Worm (Caenorhabditis elegans) whole organism, L2 larva: ENCODE measurements around the gene M163.21.

ENCODE experiments used
- C34F6.9 ChIP-seq: fragments of 150-350 bp; optimal IDR thresholded peaks from 2 replicates; lab custom pipeline; 2014; ENCODE audit warnings: missing biosample characterization, missing genetic modification characterization
- F13H6.1 ChIP-seq: sonication (generic microtip); optimal IDR thresholded peaks from 2 replicates; lab custom pipeline; 2016; ENCODE audit warnings: missing genetic modification characterization, missing compliant biosample characterization
- R02D3.7 ChIP-seq: fragments of 150-350 bp; optimal IDR thresholded peaks from 2 replicates; lab custom pipeline; 2014; ENCODE audit warnings: missing biosample characterization, missing genetic modification characterization
- Y55F3AM.14 ChIP-seq: fragments of 200-800 bp; sonication (Bioruptor generic); optimal IDR thresholded peaks from 2 replicates; lab custom pipeline; 2018; ENCODE audit warnings: mild to moderate bottlenecking, missing genetic modification characterization, missing compliant biosample characterization
- ZK546.5 ChIP-seq: sonication (generic microtip); optimal IDR thresholded peaks from 2 replicates; lab custom pipeline; 2017; ENCODE audit warnings: missing biosample characterization, missing genetic modification characterization
- alr-1 ChIP-seq: fragments of 150-350 bp; optimal IDR thresholded peaks from 2 replicates; lab custom pipeline; 2014; ENCODE audit warnings: missing biosample characterization, missing genetic modification characterization
- aly-2 ChIP-seq: fragments of 150-350 bp; optimal IDR thresholded peaks from 2 replicates; lab custom pipeline; 2014; ENCODE audit warnings: missing biosample characterization, missing genetic modification characterization
- ama-1 ChIP-seq: fragments of 150-350 bp; optimal IDR thresholded peaks from 2 replicates; lab custom pipeline; 2018; ENCODE audit warnings: inconsistent platforms
- blmp-1 ChIP-seq: sonication (generic microtip); optimal IDR thresholded peaks from 2 replicates; lab custom pipeline; 2017; ENCODE audit warnings: missing genetic modification characterization, mild to moderate bottlenecking, missing compliant biosample characterization, antibody characterized with exemption, moderate library complexity; ENCODE audit not compliant: insufficient read depth
- ceh-16 ChIP-seq: fragments of 150-350 bp; optimal IDR thresholded peaks from 2 replicates; lab custom pipeline; 2014; ENCODE audit warnings: missing biosample characterization, missing genetic modification characterization
- ceh-82 ChIP-seq: fragments of 150-350 bp; optimal IDR thresholded peaks from 2 replicates; lab custom pipeline; 2014; ENCODE audit warnings: missing biosample characterization, missing genetic modification characterization
- crh-2 ChIP-seq: sonication (generic microtip); optimal IDR thresholded peaks from 2 replicates; lab custom pipeline; 2017; ENCODE audit warnings: missing biosample characterization, missing genetic modification characterization
- dmd-4 ChIP-seq: sonication (generic microtip); optimal IDR thresholded peaks from 2 replicates; lab custom pipeline; 2017; ENCODE audit warnings: missing biosample characterization, missing genetic modification characterization
- egl-27 ChIP-seq: sonication (generic microtip); optimal IDR thresholded peaks from 3 replicates; lab custom pipeline; 2017; ENCODE audit warnings: missing biosample characterization, missing genetic modification reagents, missing genetic modification characterization
- elt-1 ChIP-seq: fragments of 150-350 bp; optimal IDR thresholded peaks from 2 replicates; lab custom pipeline; 2014; ENCODE audit warnings: missing biosample characterization, missing genetic modification characterization
- elt-3 ChIP-seq: sonication (generic microtip); optimal IDR thresholded peaks from 2 replicates; lab custom pipeline; 2017; ENCODE audit warnings: missing biosample characterization, missing genetic modification characterization
- fos-1 ChIP-seq: fragments of 150-350 bp; optimal IDR thresholded peaks from 2 replicates; lab custom pipeline; 2014; ENCODE audit warnings: missing biosample characterization, missing genetic modification characterization
- gmeb-1 ChIP-seq: fragments of 150-350 bp; optimal IDR thresholded peaks from 2 replicates; lab custom pipeline; 2014; ENCODE audit warnings: missing biosample characterization, missing genetic modification characterization
- lin-11 ChIP-seq: fragments of 150-350 bp; sonication (generic microtip); optimal IDR thresholded peaks from 2 replicates; lab custom pipeline; 2014; ENCODE audit warnings: missing biosample characterization, missing genetic modification characterization, inconsistent platforms, mixed read lengths
- lin-13 ChIP-seq: fragments of 150-350 bp; optimal IDR thresholded peaks from 2 replicates; lab custom pipeline; 2014; ENCODE audit warnings: missing biosample characterization, missing genetic modification reagents, missing genetic modification characterization
- lin-39 ChIP-seq: fragments of 150-350 bp; optimal IDR thresholded peaks from 2 replicates; lab custom pipeline; 2014; ENCODE audit warnings: missing biosample characterization, missing genetic modification reagents, missing genetic modification characterization
- lsy-2 ChIP-seq, 2 experiments: fragments of 150-350 bp in 1 of 2; sonication (generic microtip) in 1 of 2; optimal IDR thresholded peaks; 2 replicates each; lab custom pipeline; 2014 to 2017; ENCODE audit warnings: missing biosample characterization in 2 of 2, missing genetic modification characterization in 2 of 2
- mab-5 ChIP-seq: fragments of 150-350 bp; optimal IDR thresholded peaks from 2 replicates; lab custom pipeline; 2014; ENCODE audit warnings: missing biosample characterization, missing genetic modification characterization
- mbf-1 ChIP-seq: sonication (generic microtip); optimal IDR thresholded peaks from 2 replicates; lab custom pipeline; 2017; ENCODE audit warnings: missing biosample characterization, missing genetic modification characterization
- mdl-1 ChIP-seq, 2 experiments: fragments of 150-350 bp in 1 of 2; sonication (generic microtip) in 1 of 2; optimal IDR thresholded peaks; 2 replicates each; lab custom pipeline; 2017; ENCODE audit warnings: missing biosample characterization in 2 of 2, missing genetic modification characterization in 2 of 2
- nhr-10 ChIP-seq: sonication (generic microtip); optimal IDR thresholded peaks from 2 replicates; lab custom pipeline; 2017; ENCODE audit warnings: missing biosample characterization, missing genetic modification characterization
- nhr-11 ChIP-seq: fragments of 150-350 bp; optimal IDR thresholded peaks from 2 replicates; lab custom pipeline; 2014; ENCODE audit warnings: missing biosample characterization, missing genetic modification characterization
- nhr-12 ChIP-seq: fragments of 150-350 bp; optimal IDR thresholded peaks from 2 replicates; lab custom pipeline; 2014; ENCODE audit warnings: missing biosample characterization, missing genetic modification characterization
- nhr-129 ChIP-seq: fragments of 150-350 bp; optimal IDR thresholded peaks from 2 replicates; lab custom pipeline; 2014; ENCODE audit warnings: missing biosample characterization, missing genetic modification characterization
- nhr-21 ChIP-seq: fragments of 150-350 bp; optimal IDR thresholded peaks from 2 replicates; lab custom pipeline; 2014; ENCODE audit warnings: missing biosample characterization, missing genetic modification characterization
- nhr-23 ChIP-seq: fragments of 150-350 bp; optimal IDR thresholded peaks from 2 replicates; lab custom pipeline; 2014; ENCODE audit warnings: missing biosample characterization, missing genetic modification reagents, missing genetic modification characterization
- nhr-237 ChIP-seq: fragments of 150-350 bp; optimal IDR thresholded peaks from 2 replicates; lab custom pipeline; 2014; ENCODE audit warnings: missing biosample characterization, missing genetic modification characterization
- nhr-25 ChIP-seq: fragments of 150-350 bp; sonication (generic microtip); optimal IDR thresholded peaks from 3 replicates; lab custom pipeline; 2014; ENCODE audit warnings: missing biosample characterization, missing genetic modification characterization
- nhr-6 ChIP-seq: fragments of 150-350 bp; optimal IDR thresholded peaks from 2 replicates; lab custom pipeline; 2014; ENCODE audit warnings: missing biosample characterization, missing genetic modification characterization
- nhr-77 ChIP-seq: fragments of 150-350 bp; optimal IDR thresholded peaks from 2 replicates; lab custom pipeline; 2014; ENCODE audit warnings: missing biosample characterization, missing genetic modification characterization
- peb-1 ChIP-seq: fragments of 150-350 bp; optimal IDR thresholded peaks from 2 replicates; lab custom pipeline; 2014; ENCODE audit warnings: missing biosample characterization, missing genetic modification characterization
- sem-4 ChIP-seq: fragments of 150-350 bp; optimal IDR thresholded peaks from 2 replicates; lab custom pipeline; 2014; ENCODE audit warnings: missing biosample characterization, missing genetic modification reagents, missing genetic modification characterization
- skn-1 ChIP-seq: sonication (generic microtip); optimal IDR thresholded peaks from 2 replicates; lab custom pipeline; 2017; ENCODE audit warnings: missing biosample characterization, missing genetic modification characterization
- sma-3 ChIP-seq: sonication (generic microtip); optimal IDR thresholded peaks from 2 replicates; lab custom pipeline; 2016; ENCODE audit warnings: missing genetic modification reagents, missing genetic modification characterization, missing compliant biosample characterization
- sma-9 ChIP-seq, 2 experiments: fragments of 150-350 bp in 1 of 2; sonication (generic microtip) in 1 of 2; optimal IDR thresholded peaks; 2 replicates each; lab custom pipeline; 2014 to 2016; ENCODE audit warnings: missing genetic modification characterization in 2 of 2, mild to moderate bottlenecking in 1 of 2, missing biosample characterization in 1 of 2, missing compliant biosample characterization in 1 of 2, missing genetic modification reagents in 1 of 2, moderate library complexity in 1 of 2
- snpc-4 ChIP-seq: fragments of 150-350 bp; optimal IDR thresholded peaks from 2 replicates; lab custom pipeline; 2014; ENCODE audit warnings: missing biosample characterization, missing genetic modification characterization
- unc-39 ChIP-seq: fragments of 150-350 bp; optimal IDR thresholded peaks from 2 replicates; lab custom pipeline; 2014; ENCODE audit warnings: missing biosample characterization, missing genetic modification characterization
- unc-55 ChIP-seq: fragments of 150-350 bp; sonication (generic microtip); optimal IDR thresholded peaks from 3 replicates; lab custom pipeline; 2014; ENCODE audit warnings: missing biosample characterization, missing genetic modification reagents, missing genetic modification characterization
- unc-62 ChIP-seq: fragments of 150-350 bp; optimal IDR thresholded peaks from 2 replicates; lab custom pipeline; 2014; ENCODE audit warnings: missing biosample characterization, missing genetic modification reagents, missing genetic modification characterization
- zag-1 ChIP-seq: fragments of 150-350 bp; optimal IDR thresholded peaks from 2 replicates; lab custom pipeline; 2014; ENCODE audit warnings: missing biosample characterization, missing genetic modification characterization
- ztf-1 ChIP-seq: fragments of 200-800 bp; sonication (Bioruptor generic); conservative IDR thresholded peaks from 2 replicates; pipeline ENCODE4 v1.3.6; 2022; ENCODE audit warnings: missing genetic modification characterization, missing compliant biosample characterization
- ztf-11 ChIP-seq: sonication (generic microtip); optimal IDR thresholded peaks from 2 replicates; lab custom pipeline; 2017; ENCODE audit warnings: missing biosample characterization, missing genetic modification characterization
- ztf-4 ChIP-seq: fragments of 150-350 bp; optimal IDR thresholded peaks from 2 replicates; lab custom pipeline; 2014; ENCODE audit warnings: missing biosample characterization, missing genetic modification characterization

M163.21 gene

DNA sequence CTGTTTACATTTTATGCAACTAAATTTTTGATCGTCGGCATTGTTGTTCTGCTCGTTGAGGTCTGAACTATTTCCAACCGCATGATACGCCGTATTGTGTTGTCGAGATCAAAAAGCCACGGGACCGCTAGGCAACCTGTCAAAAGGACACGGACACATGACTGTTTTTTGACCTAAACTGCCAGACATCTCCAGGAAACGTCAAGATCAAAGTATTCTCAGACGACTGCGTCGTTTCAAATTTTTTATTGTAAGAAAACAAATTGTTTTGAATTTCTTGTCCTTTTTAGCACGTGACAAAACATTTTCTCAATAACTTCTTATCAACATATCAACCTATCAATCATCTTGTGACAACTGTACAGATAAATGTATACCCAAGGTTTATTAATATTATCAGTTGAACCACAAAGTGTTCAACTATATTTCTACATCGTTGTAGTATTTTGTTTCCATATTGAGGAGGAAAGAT lies 35.5 kb downstream of the M163.21 start (continued):
- no peak for TF ChIP-seq Y55F3AM.14 (GFP tag; lab: Kevin White, UChicago)
- TF ChIP-seq mab-5 (tag; lab: Kevin White, UChicago) = peak; percentile 46
- no peak for TF ChIP-seq ztf-1 (GFP tag; lab: Robert Waterston, UW)
- TF ChIP-seq mdl-1 (tag; optimal IDR thresholded peaks at IDR 0.05; lab: Kevin White, UChicago) = no peak
- no peak for TF ChIP-seq elt-3 (tag; lab: Kevin White, UChicago)
- TF ChIP-seq ceh-82 (tag; lab: Kevin White, UChicago) = no peak
- TF ChIP-seq nhr-10 (tag; lab: Kevin White, UChicago) = no peak
- no peak for TF ChIP-seq ceh-16 (tag; lab: Kevin White, UChicago)
- no peak for TF ChIP-seq nhr-77 (tag; lab: Kevin White, UChicago)

DNA sequence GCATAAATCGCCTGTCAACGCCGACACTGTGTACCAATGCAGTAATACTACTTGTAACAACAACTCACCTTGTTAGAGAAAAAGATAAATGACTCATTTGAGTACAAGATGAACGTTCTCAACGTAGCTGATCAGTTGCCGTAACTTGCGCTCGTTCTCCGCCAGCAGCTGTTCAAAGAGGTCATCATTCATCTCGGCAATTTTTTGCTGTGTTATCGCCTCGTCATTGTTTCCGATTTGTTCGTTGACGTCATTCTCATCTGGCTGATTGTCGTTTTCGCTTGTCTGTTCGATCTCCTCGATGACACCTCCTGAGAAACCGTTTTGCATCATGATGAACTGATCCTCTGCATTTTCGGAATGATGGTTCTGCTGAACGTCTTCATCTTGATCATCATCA lies 36.6 kb downstream of the M163.21 start:
- TF ChIP-seq ztf-4 (no peak), nhr-237 (tag; lab: Kevin White, UChicago) (no peak), nhr-23 (tag; lab: Kevin White, UChicago) (no peak), lin-11 (no peak), nhr-77 (tag; lab: Kevin White, UChicago) (no peak), ZK546.5 (tag; lab: Kevin White, UChicago) (no peak), nhr-6 (tag; lab: Kevin White, UChicago) (no peak), lin-39 (no peak), unc-39 (tag; lab: Kevin White, UChicago) (no peak), nhr-10 (tag; lab: Kevin White, UChicago) (no peak), mbf-1 (tag; lab: Kevin White, UChicago) (no peak), lin-13 (GFP tag; lab: Kevin White, UChicago) (no peak), elt-3 (tag; lab: Kevin White, UChicago) (no peak), ceh-16 (tag; lab: Kevin White, UChicago) (no peak), R02D3.7 (tag; lab: Kevin White, UChicago) (no peak), unc-55 (GFP tag; lab: Kevin White, UChicago) (no peak), elt-1 (tag; lab: Kevin White, UChicago) (no peak), sma-3 (peak; percentile 63), nhr-129 (tag; lab: Kevin White, UChicago) (peak; percentile 52), alr-1 (tag; lab: Kevin White, UChicago) (no peak), nhr-25 (peak; percentile 33), skn-1 (tag; lab: Kevin White, UChicago) (no peak), sma-9 (GFP tag; optimal IDR thresholded peaks at IDR 0.05; lab: Kevin White, UChicago) (peak; percentile 90), sma-9 (tag; optimal IDR thresholded peaks at IDR 0.05; lab: Kevin White, UChicago) (no peak), peb-1 (tag; lab: Kevin White, UChicago) (no peak), nhr-21 (tag; lab: Kevin White, UChicago) (peak; percentile 63), crh-2 (tag; lab: Kevin White, UChicago) (no peak), aly-2 (tag; lab: Kevin White, UChicago) (no peak), gmeb-1 (tag; lab: Kevin White, UChicago) (no peak), zag-1 (no peak), lsy-2 (tag; optimal IDR thresholded peaks at IDR 0.05; lab: Kevin White, UChicago) (peak in 1 of 2 experiments; percentile 44), ztf-1 (GFP tag; lab: Robert Waterston, UW) (no peak), ama-1 (lab: Kevin White, UChicago) (no peak), ztf-11 (tag; lab: Kevin White, UChicago) (no peak), blmp-1 (tag; lab: Kevin White, UChicago) (peak; percentile 4), nhr-11 (tag; lab: Kevin White, UChicago) (no peak), mab-5 (tag; lab: Kevin White, UChicago) (peak; percentile 23), nhr-12 (no peak), fos-1 (peak; percentile 20), Y55F3AM.14 (GFP tag; lab: Kevin White, UChicago) (no peak), F13H6.1 (tag; lab: Kevin White, UChicago) (peak; percentile 69), ceh-82 (tag; lab: Kevin White, UChicago) (no peak), egl-27 (no peak), mdl-1 (tag; optimal IDR thresholded peaks at IDR 0.05; lab: Kevin White, UChicago) (no peak), snpc-4 (tag; lab: Kevin White, UChicago) (no peak), sem-4 (tag; lab: Kevin White, UChicago) (peak; percentile 75), unc-62 (GFP tag; lab: Kevin White, UChicago) (no peak), C34F6.9 (peak; percentile 10), dmd-4 (no peak)
